Worm (Caenorhabditis elegans) whole organism, early embryonic: ENCODE results near the gene phf-31.

ENCODE experiments used
- B0310.2 ChIP-seq: sonication (generic microtip); optimal IDR thresholded peaks from 2 replicates; lab custom pipeline; 2016; ENCODE audit warnings: mild to moderate bottlenecking, missing genetic modification characterization, missing compliant biosample characterization
- F13C5.2 ChIP-seq: sonication (generic microtip); optimal IDR thresholded peaks from 2 replicates; lab custom pipeline; 2017; ENCODE audit warnings: mild to moderate bottlenecking, missing genetic modification characterization, inconsistent platforms, missing compliant biosample characterization
- aly-1 ChIP-seq: sonication (generic microtip); optimal IDR thresholded peaks from 2 replicates; lab custom pipeline; 2016; ENCODE audit warnings: missing genetic modification characterization, missing compliant biosample characterization
- ama-1 ChIP-seq: fragments of 150-350 bp; optimal IDR thresholded peaks from 2 replicates; lab custom pipeline; 2014
- ceh-13 ChIP-seq: fragments of 200-800 bp; sonication (Bioruptor generic); optimal IDR thresholded peaks from 2 replicates; lab custom pipeline; 2018; ENCODE audit warnings: mild to moderate bottlenecking, missing genetic modification characterization, missing compliant biosample characterization
- ceh-36 ChIP-seq: sonication (generic microtip); optimal IDR thresholded peaks from 2 replicates; lab custom pipeline; 2016; ENCODE audit warnings: missing genetic modification characterization, inconsistent platforms, missing compliant biosample characterization
- ets-7 ChIP-seq: sonication (generic microtip); optimal IDR thresholded peaks from 2 replicates; lab custom pipeline; 2016; ENCODE audit warnings: missing genotype, missing genetic modification characterization, missing compliant biosample characterization
- flt-1 ChIP-seq: fragments of 200-800 bp; sonication (Bioruptor generic); IDR thresholded peaks from 2 replicates; pipeline ENCODE4 v1.3.6; 2022; ENCODE audit warnings: missing genetic modification characterization, missing compliant biosample characterization
- hmbx-1 ChIP-seq: sonication (generic microtip); optimal IDR thresholded peaks from 2 replicates; lab custom pipeline; 2016; ENCODE audit warnings: mild to moderate bottlenecking, missing genetic modification characterization, missing compliant biosample characterization
- hmg-4 ChIP-seq: fragments of 200-800 bp; sonication (Bioruptor generic); optimal IDR thresholded peaks from 2 replicates; lab custom pipeline; 2018; ENCODE audit warnings: mild to moderate bottlenecking, missing genetic modification characterization, missing compliant biosample characterization
- hnd-1 ChIP-seq: sonication (generic microtip); optimal IDR thresholded peaks from 2 replicates; lab custom pipeline; 2016; ENCODE audit warnings: missing genetic modification characterization, missing compliant biosample characterization
- pes-1 ChIP-seq: fragments of 200-800 bp; sonication (Bioruptor generic); IDR thresholded peaks from 2 replicates; pipeline ENCODE4 v1.3.6; 2022; ENCODE audit warnings: missing genetic modification reagents, missing genetic modification characterization, missing compliant biosample characterization
- scrt-1 ChIP-seq: fragments of 200-800 bp; sonication (Bioruptor generic); IDR thresholded peaks from 2 replicates; pipeline ENCODE4 v1.3.6; 2022; ENCODE audit warnings: missing genetic modification characterization, missing compliant biosample characterization
- sea-1 ChIP-seq: fragments of 200-800 bp; sonication (Bioruptor generic); conservative IDR thresholded peaks from 2 replicates; pipeline ENCODE4 v1.3.6; 2022; ENCODE audit warnings: missing genetic modification characterization, missing compliant biosample characterization
- tbx-11 ChIP-seq: fragments of 200-800 bp; sonication (Bioruptor generic); IDR thresholded peaks from 2 replicates; pipeline ENCODE4 v1.3.6; 2022; ENCODE audit warnings: missing genetic modification characterization, missing compliant biosample characterization
- tbx-37 ChIP-seq: fragments of 200-800 bp; sonication (Bioruptor generic); conservative IDR thresholded peaks from 2 replicates; pipeline ENCODE4 v1.3.6; 2022; ENCODE audit warnings: missing genetic modification reagents, missing genetic modification characterization, missing compliant biosample characterization
- tra-4 ChIP-seq: sonication (generic microtip); optimal IDR thresholded peaks from 2 replicates; lab custom pipeline; 2017; ENCODE audit warnings: missing genetic modification characterization, missing compliant biosample characterization

Gene phf-31

DNA sequence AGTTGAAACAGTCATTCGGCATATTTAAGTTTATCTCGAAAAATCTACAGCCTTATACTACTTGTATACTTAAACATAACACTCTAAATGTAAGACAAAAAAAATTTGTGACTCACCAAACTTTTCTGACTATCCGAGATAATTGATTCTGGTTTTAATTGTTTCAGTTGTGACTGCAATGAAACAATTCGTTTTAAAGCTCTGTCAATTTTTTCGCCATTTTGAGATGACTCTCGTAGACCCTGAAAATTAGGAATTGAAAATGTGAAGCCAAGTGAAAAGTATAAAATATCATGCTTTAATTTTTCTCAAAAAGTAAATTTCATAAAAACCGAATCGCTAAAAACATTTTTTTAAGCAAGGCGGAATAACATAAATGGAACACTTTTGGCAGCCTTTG, 22.5 kb downstream of the phf-31 start:
- TF ChIP-seq tbx-37 (GFP tag; lab: Robert Waterston, UW), result no peak
- TF ChIP-seq F13C5.2 (tag; lab: Kevin White, UChicago), result no peak
- TF ChIP-seq ceh-13, result no peak
- TF ChIP-seq ceh-36, result no peak
- no peak for TF ChIP-seq pes-1 (GFP tag; lab: Robert Waterston, UW)
- TF ChIP-seq aly-1 (tag; lab: Kevin White, UChicago), result no peak
- no peak for TF ChIP-seq scrt-1 (GFP tag; lab: Robert Waterston, UW)
- TF ChIP-seq hmg-4 (GFP tag; lab: Kevin White, UChicago), result no peak
- TF ChIP-seq ets-7 (tag; lab: Kevin White, UChicago), result no peak
- no peak for TF ChIP-seq hnd-1 (tag; lab: Kevin White, UChicago)
- no peak for TF ChIP-seq B0310.2 (tag; lab: Kevin White, UChicago)
- TF ChIP-seq hmbx-1 (tag; lab: Kevin White, UChicago), result no peak
- TF ChIP-seq ama-1 (lab: Kevin White, UChicago), result no peak
- TF ChIP-seq flt-1, result no peak
- no peak for TF ChIP-seq tra-4 (tag; lab: Kevin White, UChicago)
- no peak for TF ChIP-seq tbx-11 (GFP tag; lab: Robert Waterston, UW)

DNA sequence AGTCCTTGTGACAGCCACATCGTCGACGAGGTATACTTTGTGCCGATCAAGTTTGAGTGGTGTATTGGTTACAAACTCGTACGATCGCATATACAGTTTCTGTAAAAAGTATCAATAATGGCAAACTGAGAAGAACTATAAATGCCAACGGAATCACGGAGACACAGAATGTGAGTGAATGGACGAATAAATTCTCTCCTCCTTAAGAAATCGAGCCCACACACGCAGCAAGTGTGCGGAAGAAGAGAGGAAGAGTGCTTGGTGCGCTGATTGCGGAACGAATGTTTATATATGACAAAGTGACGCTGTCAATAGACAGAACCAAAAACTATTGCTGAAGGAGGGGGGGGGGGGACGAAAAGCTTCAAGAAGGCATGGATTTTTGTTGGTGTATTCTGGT, 30.0 kb downstream of the phf-31 start, which contains the start of gene rhgf-1:
TSS of gene rhgf-1 (minus strand) at position 101 of the 400 bp plus-strand sequence.
- TF ChIP-seq tbx-11 (GFP tag; lab: Robert Waterston, UW) (no peak), hnd-1 (tag; lab: Kevin White, UChicago) (no peak), tbx-37 (GFP tag; lab: Robert Waterston, UW) (no peak), hmg-4 (GFP tag; lab: Kevin White, UChicago) (no peak), sea-1 (GFP tag; lab: Robert Waterston, UW) (no peak), flt-1 (no peak), scrt-1 (GFP tag; lab: Robert Waterston, UW) (no peak), tra-4 (tag; lab: Kevin White, UChicago) (no peak), ceh-36 (no peak)

- TF ChIP-seq sea-1 (GFP tag; lab: Robert Waterston, UW) (no peak), aly-1 (tag; lab: Kevin White, UChicago) (no peak), ceh-36 (no peak), hmbx-1 (tag; lab: Kevin White, UChicago) (no peak), tbx-11 (GFP tag; lab: Robert Waterston, UW) (no peak), tbx-37 (GFP tag; lab: Robert Waterston, UW) (no peak), ceh-13 (no peak), hnd-1 (tag; lab: Kevin White, UChicago) (no peak), F13C5.2 (tag; lab: Kevin White, UChicago) (no peak), tra-4 (tag; lab: Kevin White, UChicago) (no peak), ama-1 (lab: Kevin White, UChicago) (no peak), hmg-4 (GFP tag; lab: Kevin White, UChicago) (no peak), ets-7 (tag; lab: Kevin White, UChicago) (no peak), flt-1 (no peak), B0310.2 (tag; lab: Kevin White, UChicago) (no peak), pes-1 (GFP tag; lab: Robert Waterston, UW) (no peak), scrt-1 (GFP tag; lab: Robert Waterston, UW) (no peak)
Measured at ce11 chrX:10717019-10717418, 35.2 kb downstream of the phf-31 start, which contains the start of gene T01C1.4. T01C1.4 (minus strand) TSS chrX:10717119.

ce11 chrX:10721954-10722353, 40.2 kb downstream of the phf-31 start, which contains the start of gene mbr-1:
mbr-1 (minus strand) TSS chrX:10722054.
- TF ChIP-seq ets-7 (tag; lab: Kevin White, UChicago) (no peak), aly-1 (tag; lab: Kevin White, UChicago) (no peak), pes-1 (GFP tag; lab: Robert Waterston, UW) (no peak), hnd-1 (tag; lab: Kevin White, UChicago) (no peak), tra-4 (tag; lab: Kevin White, UChicago) (no peak), ceh-13 (no peak), tbx-37 (GFP tag; lab: Robert Waterston, UW) (no peak), ama-1 (lab: Kevin White, UChicago) (no peak), hmbx-1 (tag; lab: Kevin White, UChicago) (no peak), B0310.2 (tag; lab: Kevin White, UChicago) (no peak), F13C5.2 (tag; lab: Kevin White, UChicago) (no peak), hmg-4 (GFP tag; lab: Kevin White, UChicago) (no peak), ceh-36 (no peak), flt-1 (no peak)

DNA sequence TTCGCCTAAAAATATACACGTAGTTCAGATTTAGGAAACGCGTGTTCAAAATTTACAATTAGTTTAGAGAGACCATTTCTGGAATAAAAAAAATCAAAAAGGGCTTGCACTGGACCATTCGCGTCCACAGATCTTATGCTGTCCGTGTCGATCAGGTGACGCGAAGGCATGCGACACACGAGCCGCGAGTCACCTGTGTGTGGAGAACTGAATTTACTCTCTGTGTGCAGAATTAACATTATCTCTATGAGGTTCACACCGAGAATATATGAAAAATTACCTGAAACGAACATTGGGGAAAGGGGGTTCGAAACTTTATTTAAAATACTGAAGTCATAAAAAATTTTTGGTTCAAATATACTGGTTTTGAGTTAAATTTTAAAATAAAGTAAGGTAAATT, 45.9 kb downstream of the phf-31 start:
- TF ChIP-seq scrt-1 (GFP tag; lab: Robert Waterston, UW), result no peak
- TF ChIP-seq hmbx-1 (tag; lab: Kevin White, UChicago), result no peak
- no peak for TF ChIP-seq F13C5.2 (tag; lab: Kevin White, UChicago)
- TF ChIP-seq hmg-4 (GFP tag; lab: Kevin White, UChicago), result no peak

DNA sequence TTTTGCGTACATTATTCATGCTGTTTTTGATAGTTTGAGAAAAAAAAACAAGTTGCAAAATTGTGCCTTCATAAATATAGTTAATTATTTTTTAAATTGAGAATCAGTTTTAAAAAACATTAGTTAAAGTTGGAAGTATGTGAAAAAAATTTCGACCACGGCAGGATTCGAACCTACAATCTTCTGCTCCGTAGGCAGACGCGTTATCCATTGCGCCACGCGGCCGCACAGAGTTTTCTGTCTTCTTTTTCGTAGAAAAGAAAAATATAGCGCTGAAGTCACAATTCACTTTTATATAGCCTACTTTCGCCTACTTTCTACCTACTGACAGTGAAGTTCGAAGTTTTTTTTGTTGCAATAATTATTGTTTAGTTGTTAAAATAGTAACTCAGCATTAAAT, 50.0 kb downstream of the phf-31 start:
- TF ChIP-seq tra-4 (tag; lab: Kevin White, UChicago) (no peak), hmg-4 (GFP tag; lab: Kevin White, UChicago) (no peak), F13C5.2 (tag; lab: Kevin White, UChicago) (no peak), B0310.2 (tag; lab: Kevin White, UChicago) (no peak), tbx-11 (GFP tag; lab: Robert Waterston, UW) (no peak), tbx-37 (GFP tag; lab: Robert Waterston, UW) (no peak), ama-1 (lab: Kevin White, UChicago) (no peak)
